Fruit fly (Drosophila melanogaster) whole organism, wandering third instar larva: ENCODE results near the gene Dbp21E2.

Source experiments
- Abd-B ChIP-seq: fragments of >200 bp; optimal IDR thresholded peaks from 2 replicates; lab custom pipeline; 2017; ENCODE audit warnings: missing biosample characterization, missing genetic modification characterization
- CG32264 ChIP-seq: fragments of 200-800 bp; sonication (Bioruptor generic); optimal IDR thresholded peaks from 2 replicates; lab custom pipeline; 2016; ENCODE audit warnings: missing biosample characterization, missing genetic modification characterization
- CG9705 ChIP-seq: fragments of 200-800 bp; sonication (Bioruptor generic); optimal IDR thresholded peaks from 2 replicates; lab custom pipeline; 2018; ENCODE audit warnings: missing biosample characterization, mild to moderate bottlenecking, missing genetic modification characterization
- CrebA ChIP-seq: fragments of 200-800 bp; sonication (Bioruptor generic); optimal IDR thresholded peaks from 2 replicates; lab custom pipeline; 2016; ENCODE audit warnings: missing biosample characterization, mild to moderate bottlenecking, missing genetic modification characterization, borderline replicate concordance
- Dfd ChIP-seq: fragments of >200 bp; optimal IDR thresholded peaks from 2 replicates; lab custom pipeline; 2017; ENCODE audit warnings: missing biosample characterization, missing genetic modification characterization
- Dif ChIP-seq: fragments of 200-275, 200-300 bp; sonication (Bioruptor generic); optimal IDR thresholded peaks from 2 replicates; lab custom pipeline; 2018; ENCODE audit warnings: missing biosample characterization, missing genetic modification characterization; ENCODE audit not compliant: partially characterized antibody
- GATAd ChIP-seq: sonication (Bioruptor generic); optimal IDR thresholded peaks from 2 replicates; lab custom pipeline; 2016; ENCODE audit warnings: missing biosample characterization, missing genetic modification characterization
- HLH106 ChIP-seq: fragments of 200-800 bp; optimal IDR thresholded peaks from 3 replicates; lab custom pipeline; 2019; ENCODE audit warnings: missing biosample characterization, mild to moderate bottlenecking, missing genetic modification characterization, moderate library complexity
- Hnf4 ChIP-seq: fragments of 200-800 bp; sonication (Bioruptor generic); optimal IDR thresholded peaks from 2 replicates; lab custom pipeline; 2016; ENCODE audit warnings: missing biosample characterization, mild to moderate bottlenecking, missing genetic modification characterization
- Hr78 ChIP-seq: fragments of >200 bp; optimal IDR thresholded peaks from 2 replicates; lab custom pipeline; 2017; ENCODE audit warnings: missing biosample characterization, missing genetic modification characterization
- Hr83 ChIP-seq: fragments of 200-300 bp; sonication (Bioruptor generic); optimal IDR thresholded peaks from 2 replicates; lab custom pipeline; 2016; ENCODE audit warnings: missing biosample characterization, mild to moderate bottlenecking, missing genetic modification characterization, moderate library complexity; ENCODE audit not compliant: poor library complexity, severe bottlenecking
- Jra ChIP-seq: sonication (Bioruptor generic); optimal IDR thresholded peaks from 2 replicates; lab custom pipeline; 2016; ENCODE audit warnings: missing biosample characterization, missing genetic modification characterization
- OdsH ChIP-seq: fragments of 200-800 bp; sonication (Bioruptor generic); optimal IDR thresholded peaks from 2 replicates; lab custom pipeline; 2016; ENCODE audit warnings: missing biosample characterization, mild to moderate bottlenecking, missing genetic modification characterization
- Rel ChIP-seq, 2 experiments: fragments of 200-800 bp; sonication (Bioruptor generic) in 1 of 2; optimal IDR thresholded peaks; 2 replicates in 1 of 2; 3 replicates in 1 of 2; lab custom pipeline; 2016 to 2019; ENCODE audit warnings: mild to moderate bottlenecking in 2 of 2, missing biosample characterization in 2 of 2, missing genetic modification characterization in 2 of 2, moderate library complexity in 1 of 2
- Sp1 ChIP-seq: fragments of 200-800 bp; sonication (Bioruptor generic); optimal IDR thresholded peaks from 3 replicates; lab custom pipeline; 2019; ENCODE audit warnings: missing biosample characterization, mild to moderate bottlenecking, missing genetic modification characterization, moderate library complexity
- Vsx2 ChIP-seq: fragments of 200-300, 225-300 bp; sonication (Bioruptor generic); optimal IDR thresholded peaks from 2 replicates; lab custom pipeline; 2018; ENCODE audit warnings: missing biosample characterization, missing genetic modification characterization; ENCODE audit not compliant: partially characterized antibody
- br ChIP-seq: fragments of 200-800 bp; sonication (Bioruptor generic); optimal IDR thresholded peaks from 2 replicates; lab custom pipeline; 2016; ENCODE audit warnings: missing biosample characterization, missing genetic modification characterization
- brk ChIP-seq: fragments of 200-800 bp; sonication (Bioruptor generic); optimal IDR thresholded peaks from 2 replicates; lab custom pipeline; 2016; ENCODE audit warnings: missing biosample characterization, mild to moderate bottlenecking, missing genetic modification characterization
- dl ChIP-seq, 2 experiments: fragments of 175-275, 200-275 bp in 1 of 2; fragments of 200-275 bp in 1 of 2; sonication (Bioruptor generic); optimal IDR thresholded peaks; lab custom pipeline; 2018; ENCODE audit warnings: mild to moderate bottlenecking in 2 of 2, missing biosample characterization in 2 of 2, missing genetic modification characterization in 2 of 2, moderate library complexity in 2 of 2; ENCODE audit not compliant: partially characterized antibody in 2 of 2, insufficient read depth in 1 of 2
- dmrt93B ChIP-seq: fragments of 200-800 bp; sonication (Bioruptor generic); optimal IDR thresholded peaks from 2 replicates; lab custom pipeline; 2018; ENCODE audit warnings: missing biosample characterization, mild to moderate bottlenecking, missing genetic modification characterization
- ey ChIP-seq: fragments of 200-800 bp; sonication (Bioruptor generic); optimal IDR thresholded peaks from 2 replicates; lab custom pipeline; 2016; ENCODE audit warnings: missing biosample characterization, missing genetic modification characterization
- foxo ChIP-seq, 2 experiments: fragments of 200-800 bp; sonication (Bioruptor generic); optimal IDR thresholded peaks; 2 replicates in 1 of 2; 3 replicates in 1 of 2; lab custom pipeline; 2016 to 2017; ENCODE audit warnings: missing biosample characterization in 2 of 2, missing genetic modification characterization in 2 of 2
- fru ChIP-seq: fragments of 200-800 bp; sonication (Bioruptor generic); optimal IDR thresholded peaks from 3 replicates; lab custom pipeline; 2016; ENCODE audit warnings: missing biosample characterization, mild to moderate bottlenecking, missing genetic modification characterization
- h ChIP-seq: fragments of 200-800 bp; sonication (Bioruptor generic); optimal IDR thresholded peaks from 3 replicates; lab custom pipeline; 2016; ENCODE audit warnings: missing biosample characterization, mild to moderate bottlenecking, missing genetic modification characterization
- jim ChIP-seq: fragments of 175-275, 200-325 bp; sonication (Bioruptor generic); optimal IDR thresholded peaks from 2 replicates; lab custom pipeline; 2016; ENCODE audit warnings: missing biosample characterization, mild to moderate bottlenecking, missing genetic modification characterization
- lola ChIP-seq: fragments of >200 bp; optimal IDR thresholded peaks from 2 replicates; lab custom pipeline; 2017; ENCODE audit warnings: missing biosample characterization, missing genetic modification characterization
- pan ChIP-seq: fragments of >200 bp; optimal IDR thresholded peaks from 2 replicates; lab custom pipeline; 2017
- psq ChIP-seq: fragments of 200-800 bp; sonication (Bioruptor generic); optimal IDR thresholded peaks from 3 replicates; lab custom pipeline; 2017; ENCODE audit warnings: missing biosample characterization, mild to moderate bottlenecking, missing genetic modification characterization, moderate library complexity
- rgr ChIP-seq: fragments of 200-800 bp; sonication (Bioruptor generic); optimal IDR thresholded peaks from 3 replicates; lab custom pipeline; 2016; ENCODE audit warnings: missing biosample characterization, mild to moderate bottlenecking, missing genetic modification characterization
- sage ChIP-seq: fragments of 200-800 bp; sonication (Bioruptor generic); optimal IDR thresholded peaks from 2 replicates; lab custom pipeline; 2016; ENCODE audit warnings: missing biosample characterization, mild to moderate bottlenecking, missing genetic modification characterization
- sv ChIP-seq: fragments of 200-800 bp; sonication (Bioruptor generic); optimal IDR thresholded peaks from 3 replicates; lab custom pipeline; 2016; ENCODE audit warnings: missing biosample characterization, missing genetic modification characterization
- tai ChIP-seq: sonication (Bioruptor generic); optimal IDR thresholded peaks from 2 replicates; lab custom pipeline; 2016; ENCODE audit warnings: missing biosample characterization, missing genetic modification characterization
- usp ChIP-seq: fragments of >200 bp; optimal IDR thresholded peaks from 2 replicates; lab custom pipeline; 2017; ENCODE audit warnings: missing biosample characterization, missing genetic modification characterization
- woc ChIP-seq: sonication (Bioruptor generic); optimal IDR thresholded peaks from 2 replicates; lab custom pipeline; 2016; ENCODE audit warnings: missing biosample characterization, mild to moderate bottlenecking, missing genetic modification characterization

Dbp21E2 gene

dm6 chr2L:855052-855547, 43.7 kb downstream of the Dbp21E2 start, which contains the start of gene CG13949:
Gene CG13949 (plus strand): TSS chr2L:855337.
- no peak for TF ChIP-seq Dif (GFP tag; lab: Kevin White, UChicago)
- no peak for TF ChIP-seq CG32264 (GFP tag; lab: Kevin White, UChicago)
- peak; percentile 19 for TF ChIP-seq woc
- peak; percentile 12 for TF ChIP-seq psq (GFP tag; lab: Kevin White, UChicago)
- peak; percentile 33 for TF ChIP-seq sv
- no peak for TF ChIP-seq GATAd
- peak in 1 of 2 experiments; percentile 61 for TF ChIP-seq foxo (GFP tag; optimal IDR thresholded peaks at IDR 0.05; lab: Kevin White, UChicago)
- peak; percentile 40 for TF ChIP-seq ey (GFP tag; lab: Kevin White, UChicago)
- TF ChIP-seq Sp1, result peak; percentile 51
- TF ChIP-seq Hnf4 (GFP tag; lab: Kevin White, UChicago), result peak; percentile 40
- peak; percentile 47 for TF ChIP-seq HLH106 (tag; lab: Kevin White, UChicago)
- TF ChIP-seq Abd-B (GFP tag; lab: Kevin White, UChicago), result no peak
- TF ChIP-seq h (GFP tag; lab: Kevin White, UChicago), result peak; percentile 47
- TF ChIP-seq rgr (GFP tag; lab: Kevin White, UChicago), result peak; percentile 35
- TF ChIP-seq fru, result peak; percentile 19
- no peak for TF ChIP-seq Hr83 (GFP tag; lab: Kevin White, UChicago)

- TF ChIP-seq pan (lab: Kevin White, UChicago) (no peak), Hr83 (GFP tag; lab: Kevin White, UChicago) (peak; percentile 99), jim (GFP tag; lab: Kevin White, UChicago) (peak; percentile 83), psq (GFP tag; lab: Kevin White, UChicago) (peak; percentile 18), fru (peak; percentile 51), Hr78 (GFP tag; lab: Kevin White, UChicago) (no peak), Rel (GFP tag; optimal IDR thresholded peaks at IDR 0.05; lab: Kevin White, UChicago) (no peak), Rel (tag; optimal IDR thresholded peaks at IDR 0.05; lab: Kevin White, UChicago) (no peak), dl (GFP tag; optimal IDR thresholded peaks at IDR 0.05; lab: Kevin White, UChicago; ENCODE audit: insufficient read depth in 1 of 2, partially characterized antibody in 2 of 2) (no peak), tai (no peak), Vsx2 (GFP tag; lab: Kevin White, UChicago) (no peak), br (GFP tag; lab: Kevin White, UChicago) (peak; percentile 43), brk (no peak), h (GFP tag; lab: Kevin White, UChicago) (peak; percentile 86), lola (no peak), sv (no peak), GATAd (no peak), rgr (GFP tag; lab: Kevin White, UChicago) (peak; percentile 80), Dfd (GFP tag; lab: Kevin White, UChicago) (no peak), CG9705 (peak; percentile 7), usp (GFP tag; lab: Kevin White, UChicago) (no peak), woc (no peak), OdsH (GFP tag; lab: Kevin White, UChicago) (peak; percentile 76), Abd-B (GFP tag; lab: Kevin White, UChicago) (no peak), dmrt93B (GFP tag; lab: Kevin White, UChicago) (no peak), CrebA (GFP tag; lab: Kevin White, UChicago) (no peak), Hnf4 (GFP tag; lab: Kevin White, UChicago) (peak; percentile 67), foxo (GFP tag; optimal IDR thresholded peaks at IDR 0.05; lab: Kevin White, UChicago) (peak in 1 of 2 experiments; percentile 42), ey (GFP tag; lab: Kevin White, UChicago) (peak; percentile 16), Sp1 (peak; percentile 39), sage (no peak), Jra (GFP tag; lab: Kevin White, UChicago) (peak; percentile 65), HLH106 (tag; lab: Kevin White, UChicago) (peak; percentile 15)
Measured at dm6 chr2L:856001-856400, 44.6 kb downstream of the Dbp21E2 start.
